Worm (Caenorhabditis elegans) whole organism, L3 larva: ENCODE measurements around the gene C33H5.2.

Experiments
- R02D3.7 ChIP-seq: fragments of 150-350 bp; optimal IDR thresholded peaks from 2 replicates; lab custom pipeline; 2014; ENCODE audit warnings: missing biosample characterization, missing genetic modification characterization
- ZK546.5 ChIP-seq: sonication (generic microtip); optimal IDR thresholded peaks from 2 replicates; lab custom pipeline; 2017; ENCODE audit warnings: missing biosample characterization, missing genetic modification characterization
- aly-2 ChIP-seq: fragments of 150-350 bp; optimal IDR thresholded peaks from 2 replicates; lab custom pipeline; 2014; ENCODE audit warnings: missing biosample characterization, missing genetic modification characterization
- ama-1 ChIP-seq: fragments of 150-350 bp; optimal IDR thresholded peaks from 2 replicates; lab custom pipeline; 2018
- ceh-16 ChIP-seq: sonication (generic microtip); optimal IDR thresholded peaks from 2 replicates; lab custom pipeline; 2017; ENCODE audit warnings: missing biosample characterization, missing genetic modification characterization
- ceh-28 ChIP-seq: fragments of 150-350 bp; optimal IDR thresholded peaks from 2 replicates; lab custom pipeline; 2014; ENCODE audit warnings: missing biosample characterization, missing genetic modification reagents, missing genetic modification characterization
- ceh-82 ChIP-seq: fragments of 150-350 bp; optimal IDR thresholded peaks from 2 replicates; lab custom pipeline; 2014; ENCODE audit warnings: missing biosample characterization, missing genetic modification characterization
- ceh-9 ChIP-seq: sonication (generic microtip); optimal IDR thresholded peaks from 2 replicates; lab custom pipeline; 2018; ENCODE audit warnings: missing biosample characterization, missing genetic modification characterization
- daf-12 ChIP-seq: fragments of 150-350 bp; optimal IDR thresholded peaks from 2 replicates; lab custom pipeline; 2014; ENCODE audit warnings: missing biosample characterization, missing genetic modification reagents, missing genetic modification characterization
- egl-27 ChIP-seq: sonication (generic microtip); optimal IDR thresholded peaks from 4 replicates; lab custom pipeline; 2017; ENCODE audit warnings: missing biosample characterization, missing genetic modification reagents, missing genetic modification characterization
- egl-5 ChIP-seq: fragments of 150-350 bp; optimal IDR thresholded peaks from 2 replicates; lab custom pipeline; 2017; ENCODE audit warnings: missing biosample characterization, missing genetic modification reagents, missing genetic modification characterization, inconsistent platforms
- elt-1 ChIP-seq: fragments of 150-350 bp; optimal IDR thresholded peaks from 2 replicates; lab custom pipeline; 2014; ENCODE audit warnings: missing biosample characterization, missing genetic modification characterization
- elt-2 ChIP-seq: sonication (generic microtip); optimal IDR thresholded peaks from 2 replicates; lab custom pipeline; 2016; ENCODE audit warnings: missing genetic modification reagents, mild to moderate bottlenecking, missing genetic modification characterization, missing compliant biosample characterization
- elt-3 ChIP-seq, 3 experiments: fragments of 150-350 bp in 1 of 3; sonication (generic microtip) in 2 of 3; optimal IDR thresholded peaks; 2 replicates in 2 of 3; 4 replicates in 1 of 3; lab custom pipeline; 2014 to 2017; ENCODE audit warnings: missing biosample characterization in 3 of 3, missing genetic modification characterization in 3 of 3
- eor-1 ChIP-seq, 2 experiments: fragments of 150-350 bp; optimal IDR thresholded peaks; 2 replicates each; lab custom pipeline; 2014 to 2018; ENCODE audit warnings: missing biosample characterization in 2 of 2, missing genetic modification characterization in 2 of 2
- fkh-10 ChIP-seq: sonication (generic microtip); optimal IDR thresholded peaks from 2 replicates; lab custom pipeline; 2017; ENCODE audit warnings: missing biosample characterization, missing genetic modification reagents, missing genetic modification characterization
- fkh-2 ChIP-seq: fragments of 150-350 bp; optimal IDR thresholded peaks from 2 replicates; lab custom pipeline; 2014; ENCODE audit warnings: missing biosample characterization, missing genetic modification reagents, missing genetic modification characterization
- fos-1 ChIP-seq: fragments of 150-350 bp; optimal IDR thresholded peaks from 2 replicates; lab custom pipeline; 2014; ENCODE audit warnings: missing biosample characterization, missing genetic modification characterization
- hmg-11 ChIP-seq: sonication (generic microtip); optimal IDR thresholded peaks from 2 replicates; lab custom pipeline; 2016; ENCODE audit warnings: missing genetic modification characterization, missing compliant biosample characterization
- jun-1 ChIP-seq: fragments of 150-350 bp; optimal IDR thresholded peaks from 2 replicates; lab custom pipeline; 2014; ENCODE audit warnings: missing biosample characterization, missing genetic modification reagents, missing genetic modification characterization
- lin-15B ChIP-seq: fragments of 150-350 bp; optimal IDR thresholded peaks from 2 replicates; lab custom pipeline; 2014; ENCODE audit warnings: missing biosample characterization, missing genetic modification characterization
- lin-39 ChIP-seq: fragments of 150-350 bp; optimal IDR thresholded peaks from 2 replicates; lab custom pipeline; 2018; ENCODE audit warnings: missing biosample characterization, missing genetic modification reagents, missing genetic modification characterization
- lsy-12 ChIP-seq: sonication (generic microtip); optimal IDR thresholded peaks from 2 replicates; lab custom pipeline; 2016; ENCODE audit warnings: mild to moderate bottlenecking, missing genetic modification characterization, missing compliant biosample characterization
- mdl-1 ChIP-seq: fragments of 150-350 bp; optimal IDR thresholded peaks from 2 replicates; lab custom pipeline; 2014; ENCODE audit warnings: missing biosample characterization, missing genetic modification characterization
- mml-1 ChIP-seq: fragments of 150-350 bp; sonication (generic microtip); optimal IDR thresholded peaks from 3 replicates; lab custom pipeline; 2014; ENCODE audit warnings: missing biosample characterization, missing genetic modification characterization
- nfya-1 ChIP-seq: sonication (generic microtip); optimal IDR thresholded peaks from 2 replicates; lab custom pipeline; 2017; ENCODE audit warnings: missing genetic modification characterization, mild to moderate bottlenecking, missing compliant biosample characterization, antibody characterized with exemption, moderate library complexity; ENCODE audit not compliant: insufficient read depth
- nhr-11 ChIP-seq: fragments of 150-350 bp; optimal IDR thresholded peaks from 2 replicates; lab custom pipeline; 2014; ENCODE audit warnings: missing biosample characterization, missing genetic modification characterization
- nhr-12 ChIP-seq: fragments of 150-350 bp; optimal IDR thresholded peaks from 2 replicates; lab custom pipeline; 2014; ENCODE audit warnings: missing biosample characterization, missing genetic modification characterization
- nhr-23 ChIP-seq: fragments of 150-350 bp; optimal IDR thresholded peaks from 2 replicates; lab custom pipeline; 2014; ENCODE audit warnings: missing biosample characterization, missing genetic modification reagents, missing genetic modification characterization
- nhr-237 ChIP-seq: fragments of 150-350 bp; optimal IDR thresholded peaks from 2 replicates; lab custom pipeline; 2014; ENCODE audit warnings: missing biosample characterization, missing genetic modification characterization
- nhr-25 ChIP-seq: sonication (generic microtip); optimal IDR thresholded peaks from 2 replicates; lab custom pipeline; 2017; ENCODE audit warnings: missing biosample characterization, missing genetic modification characterization
- nhr-28 ChIP-seq: fragments of 150-350 bp; optimal IDR thresholded peaks from 2 replicates; lab custom pipeline; 2014; ENCODE audit warnings: missing biosample characterization, missing genetic modification characterization
- nhr-43 ChIP-seq: sonication (generic microtip); optimal IDR thresholded peaks from 2 replicates; lab custom pipeline; 2016; ENCODE audit warnings: mild to moderate bottlenecking, missing genetic modification characterization, missing compliant biosample characterization; ENCODE audit not compliant: poor library complexity, severe bottlenecking
- nhr-67 ChIP-seq: fragments of 150-350 bp; optimal IDR thresholded peaks from 2 replicates; lab custom pipeline; 2014; ENCODE audit warnings: missing biosample characterization, missing genetic modification characterization
- nhr-76 ChIP-seq: fragments of 150-350 bp; sonication (generic microtip); optimal IDR thresholded peaks from 5 replicates; lab custom pipeline; 2014; ENCODE audit warnings: missing biosample characterization, missing genetic modification characterization
- nhr-77 ChIP-seq: fragments of 150-350 bp; optimal IDR thresholded peaks from 2 replicates; lab custom pipeline; 2014; ENCODE audit warnings: missing biosample characterization, missing genetic modification characterization
- pha-4 ChIP-seq: fragments of 150-350 bp; optimal IDR thresholded peaks from 2 replicates; lab custom pipeline; 2014; ENCODE audit warnings: missing biosample characterization, missing genetic modification reagents, missing genetic modification characterization
- pqm-1 ChIP-seq: fragments of 150-350 bp; optimal IDR thresholded peaks from 2 replicates; lab custom pipeline; 2017; ENCODE audit warnings: missing biosample characterization, missing genetic modification characterization, inconsistent platforms
- sea-2 ChIP-seq: fragments of 150-350 bp; sonication (generic microtip); optimal IDR thresholded peaks from 4 replicates; lab custom pipeline; 2014; ENCODE audit warnings: missing biosample characterization, missing genetic modification reagents, missing genetic modification characterization
- skn-1 ChIP-seq: fragments of 150-350 bp; optimal IDR thresholded peaks from 2 replicates; lab custom pipeline; 2014; ENCODE audit warnings: missing biosample characterization, missing genetic modification characterization
- snpc-4 ChIP-seq: fragments of 150-350 bp; optimal IDR thresholded peaks from 2 replicates; lab custom pipeline; 2014; ENCODE audit warnings: missing biosample characterization, missing genetic modification characterization
- tbx-2 ChIP-seq: sonication (generic microtip); optimal IDR thresholded peaks from 2 replicates; lab custom pipeline; 2016; ENCODE audit warnings: mild to moderate bottlenecking, missing genetic modification characterization, missing compliant biosample characterization
- unc-39 ChIP-seq: sonication (generic microtip); optimal IDR thresholded peaks from 4 replicates; lab custom pipeline; 2017; ENCODE audit warnings: missing biosample characterization, missing genetic modification characterization
- unc-62 ChIP-seq: fragments of 150-350 bp; sonication (generic microtip); optimal IDR thresholded peaks from 4 replicates; lab custom pipeline; 2014; ENCODE audit warnings: missing biosample characterization, missing genetic modification reagents, missing genetic modification characterization
- zag-1 ChIP-seq: fragments of 150-350 bp; optimal IDR thresholded peaks from 2 replicates; lab custom pipeline; 2014; ENCODE audit warnings: missing biosample characterization, missing genetic modification characterization
- ztf-11 ChIP-seq: fragments of 150-350 bp; optimal IDR thresholded peaks from 2 replicates; lab custom pipeline; 2014; ENCODE audit warnings: missing biosample characterization, missing genetic modification characterization
- ztf-4 ChIP-seq: fragments of 150-350 bp; optimal IDR thresholded peaks from 2 replicates; lab custom pipeline; 2014; ENCODE audit warnings: missing biosample characterization, missing genetic modification characterization

The C33H5.2 gene

ce11 chrIV:7785506-7786065, 19.3 kb upstream of the C33H5.2 start, which contains the start of gene tag-322 (continued):
- TF ChIP-seq nfya-1 (tag; lab: Kevin White, UChicago): peak; percentile 67
- TF ChIP-seq nhr-43: peak; percentile 35
- TF ChIP-seq sea-2 (GFP tag; lab: Kevin White, UChicago): no peak

ce11 chrIV:7789521-7789949, 15.3 kb upstream of the C33H5.2 start, which contains the start of gene imp-3:
imp-3 (minus strand) TSS chrIV:7789613.
- TF ChIP-seq elt-2 (tag; lab: Kevin White, UChicago): peak; percentile 48
- TF ChIP-seq fkh-10 (GFP tag; lab: Kevin White, UChicago): no peak
- TF ChIP-seq pha-4 (tag; lab: Kevin White, UChicago): peak; percentile 74
- no peak for TF ChIP-seq nhr-23 (tag; lab: Kevin White, UChicago)
- TF ChIP-seq ama-1: peak; percentile 95
- TF ChIP-seq mdl-1 (tag; lab: Kevin White, UChicago): no peak
- no peak for TF ChIP-seq fkh-2 (tag; lab: Kevin White, UChicago)
- no peak for TF ChIP-seq nhr-77 (tag; lab: Kevin White, UChicago)
- peak; percentile 17 for TF ChIP-seq pqm-1
- TF ChIP-seq aly-2 (tag; lab: Kevin White, UChicago): no peak
- TF ChIP-seq ztf-4 (tag; lab: Kevin White, UChicago): peak; percentile 64
- TF ChIP-seq egl-5 (tag; lab: Kevin White, UChicago): peak; percentile 32
- no peak for TF ChIP-seq daf-12 (tag; lab: Kevin White, UChicago)
- no peak for TF ChIP-seq R02D3.7 (tag; lab: Kevin White, UChicago)
- TF ChIP-seq ztf-11 (tag; lab: Kevin White, UChicago): no peak
- no peak for TF ChIP-seq eor-1 (tag; optimal IDR thresholded peaks at IDR 0.05; lab: Kevin White, UChicago)
- TF ChIP-seq elt-3 (tag; optimal IDR thresholded peaks at IDR 0.05; lab: Kevin White, UChicago): no peak
- TF ChIP-seq ceh-82 (tag; lab: Kevin White, UChicago): no peak
- no peak for TF ChIP-seq egl-27 (tag; lab: Kevin White, UChicago)
- TF ChIP-seq nhr-25 (tag; lab: Kevin White, UChicago): peak; percentile 43
- peak; percentile 70 for TF ChIP-seq lin-39 (tag; lab: Kevin White, UChicago)
- TF ChIP-seq lsy-12 (tag; lab: Kevin White, UChicago): peak; percentile 46
- no peak for TF ChIP-seq nhr-67 (tag; lab: Kevin White, UChicago)
- no peak for TF ChIP-seq skn-1 (tag; lab: Kevin White, UChicago)
- TF ChIP-seq nhr-11 (tag; lab: Kevin White, UChicago): no peak
- TF ChIP-seq fos-1 (tag; lab: Kevin White, UChicago): no peak
- no peak for TF ChIP-seq zag-1 (tag; lab: Kevin White, UChicago)
- no peak for TF ChIP-seq snpc-4 (tag; lab: Kevin White, UChicago)
- peak; percentile 16 for TF ChIP-seq nhr-43
- TF ChIP-seq nfya-1 (tag; lab: Kevin White, UChicago): peak; percentile 66
- TF ChIP-seq sea-2 (GFP tag; lab: Kevin White, UChicago): no peak
- TF ChIP-seq tbx-2: no peak
- TF ChIP-seq elt-1 (tag; lab: Kevin White, UChicago): no peak
- no peak for TF ChIP-seq ZK546.5
- peak; percentile 8 for TF ChIP-seq jun-1 (tag; lab: Kevin White, UChicago)
- no peak for TF ChIP-seq ceh-9
- peak; percentile 32 for TF ChIP-seq hmg-11 (tag; lab: Kevin White, UChicago)
- no peak for TF ChIP-seq nhr-28 (tag; lab: Kevin White, UChicago)
- TF ChIP-seq mml-1 (tag; lab: Kevin White, UChicago): no peak
- TF ChIP-seq lin-15B (tag; lab: Kevin White, UChicago): peak; percentile 41
- TF ChIP-seq unc-39 (tag; lab: Kevin White, UChicago): no peak
- TF ChIP-seq ceh-16 (tag; lab: Kevin White, UChicago): no peak
- TF ChIP-seq nhr-237 (tag; lab: Kevin White, UChicago): no peak
- TF ChIP-seq ceh-28 (tag; lab: Kevin White, UChicago): no peak
- TF ChIP-seq nhr-76 (tag; lab: Kevin White, UChicago): no peak
- no peak for TF ChIP-seq nhr-12 (tag; lab: Kevin White, UChicago)
- no peak for TF ChIP-seq unc-62 (GFP tag; lab: Kevin White, UChicago)
